Fruit fly (Drosophila melanogaster): Measurements from ENCODE around the gene CG6999.

DNA sequence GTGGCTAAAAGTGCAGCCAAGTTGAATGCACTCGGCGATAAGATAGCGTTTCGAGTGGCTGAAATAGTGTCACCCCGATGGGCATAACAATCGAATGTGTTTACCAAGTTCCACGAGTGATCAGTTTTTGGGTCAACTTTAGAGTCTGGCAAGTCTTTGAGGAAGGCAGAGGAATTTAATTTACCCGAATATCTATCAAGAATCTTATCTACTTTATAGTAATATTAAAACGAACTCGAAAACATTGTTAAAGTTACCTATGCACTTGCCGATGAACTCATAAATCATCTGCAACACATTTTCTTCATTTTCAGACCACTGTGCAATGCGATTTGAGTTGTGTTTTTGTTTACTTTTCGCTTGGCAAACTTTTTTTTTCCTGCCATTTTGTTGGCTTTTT lies 26.9 kb upstream of the CG6999 start:
- TF ChIP-seq CG30403 (GFP tag; optimal IDR thresholded peaks at IDR 0.05): no peak
- TF ChIP-seq CG12219 (GFP tag; optimal IDR thresholded peaks at IDR 0.05): no peak
- no peak for TF ChIP-seq CG15479 (GFP tag; optimal IDR thresholded peaks at IDR 0.05)
- TF ChIP-seq CG10979 (tag; optimal IDR thresholded peaks at IDR 0.05): no peak
- no peak for TF ChIP-seq Rx (GFP tag; IDR thresholded peaks at IDR 0.05)

Measured in whole organism, embryonic.